Fruit fly (Drosophila melanogaster): ENCODE measurements around the gene Pex12.

The Pex12 gene

DNA sequence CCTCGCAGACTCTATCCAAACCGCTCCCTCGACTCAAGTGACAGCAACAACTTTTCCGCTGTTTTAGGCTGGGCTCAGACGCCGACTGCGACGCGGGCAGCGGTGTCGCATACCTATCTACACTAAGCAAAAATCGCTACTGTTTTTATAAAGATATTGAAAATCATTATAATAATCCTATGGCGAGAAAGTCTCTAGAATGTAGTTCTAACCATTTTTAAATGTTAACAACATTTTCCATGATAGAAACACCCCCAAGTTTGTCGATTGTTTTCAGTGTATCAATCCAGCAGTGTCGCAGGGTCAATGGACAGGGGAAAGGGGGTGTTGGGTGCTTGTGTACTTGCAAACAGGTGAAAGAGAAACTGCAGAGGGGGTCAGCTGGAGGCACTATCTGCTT is 50.1 kb downstream of the Pex12 start (continued):
- TF ChIP-seq CG34376 (GFP tag; optimal IDR thresholded peaks at IDR 0.05) (peak; percentile 84), CG8478 (optimal IDR thresholded peaks at IDR 0.05) (no peak), jigr1 (GFP tag; IDR thresholded peaks at IDR 0.05) (peak; percentile 89), lbe (GFP tag; optimal IDR thresholded peaks at IDR 0.05) (peak; percentile 97), Abd-B (GFP tag; optimal IDR thresholded peaks at IDR 0.05) (peak; percentile 88), NFAT (GFP tag; IDR thresholded peaks at IDR 0.05) (peak; percentile 95), phol (tag; optimal IDR thresholded peaks at IDR 0.05) (peak; percentile 95), CG1529 (GFP tag; optimal IDR thresholded peaks at IDR 0.05) (peak; percentile 93), Oli (tag; optimal IDR thresholded peaks at IDR 0.05) (peak; percentile 96), Bteb2 (GFP tag; optimal IDR thresholded peaks at IDR 0.05) (peak; percentile 94), croc (GFP tag; conservative IDR thresholded peaks at IDR 0.05) (peak; percentile 88), Side (GFP tag; optimal IDR thresholded peaks at IDR 0.05) (peak; percentile 97), B-H2 (GFP tag; optimal IDR thresholded peaks at IDR 0.05) (peak; percentile 82), sens-2 (GFP tag; IDR thresholded peaks at IDR 0.05) (peak; percentile 95), CG10147 (GFP tag; optimal IDR thresholded peaks at IDR 0.05) (peak; percentile 92), CG17328 (GFP tag; IDR thresholded peaks at IDR 0.05) (peak; percentile 97), HLHmδ (GFP tag; optimal IDR thresholded peaks at IDR 0.05) (no peak), CG3065 (GFP tag; optimal IDR thresholded peaks at IDR 0.05) (peak; percentile 86), CG16863 (GFP tag; optimal IDR thresholded peaks at IDR 0.05) (peak; percentile 96), sc (optimal IDR thresholded peaks at IDR 0.05) (no peak), sc (GFP tag; optimal IDR thresholded peaks at IDR 0.05) (peak; percentile 90), Fer1 (GFP tag; optimal IDR thresholded peaks at IDR 0.05) (peak; percentile 96), CoRest (tag; optimal IDR thresholded peaks at IDR 0.05) (peak; percentile 96), tgo (GFP tag; IDR thresholded peaks at IDR 0.05) (peak; percentile 96), dm (GFP tag; optimal IDR thresholded peaks at IDR 0.05) (peak; percentile 87), cwo (GFP tag; optimal IDR thresholded peaks at IDR 0.05) (peak; percentile 93), so (GFP tag; IDR thresholded peaks at IDR 0.05) (peak; percentile 96), Lim3 (GFP tag; IDR thresholded peaks at IDR 0.05) (peak; percentile 90), twi (tag; optimal IDR thresholded peaks at IDR 0.05) (peak; percentile 88), pum (GFP tag; optimal IDR thresholded peaks at IDR 0.05) (peak; percentile 95), CG32772 (GFP tag; IDR thresholded peaks at IDR 0.05) (peak; percentile 96), kni (GFP tag; optimal IDR thresholded peaks at IDR 0.05) (peak; percentile 74), CG6272 (GFP tag; IDR thresholded peaks at IDR 0.05) (peak; percentile 92), CG32532 (GFP tag; IDR thresholded peaks at IDR 0.05) (peak; percentile 97), Eip74EF (GFP tag; optimal IDR thresholded peaks at IDR 0.05) (peak in 1 of 2 experiments; percentile 94), hkb (optimal IDR thresholded peaks at IDR 0.05) (peak; percentile 7), hkb (GFP tag; IDR thresholded peaks at IDR 0.05) (peak; percentile 97), nau (GFP tag; optimal IDR thresholded peaks at IDR 0.05) (peak; percentile 92), gfzf (GFP tag; optimal IDR thresholded peaks at IDR 0.05) (peak; percentile 15), tll (GFP tag; optimal IDR thresholded peaks at IDR 0.05) (peak in 1 of 2 experiments; percentile 71), CG7987 (GFP tag; optimal IDR thresholded peaks at IDR 0.05) (peak; percentile 92), CG31365 (tag; optimal IDR thresholded peaks at IDR 0.05) (peak; percentile 81), al (GFP tag; IDR thresholded peaks at IDR 0.05) (peak; percentile 89), GATAe (GFP tag; conservative IDR thresholded peaks at IDR 0.05) (peak; percentile 56), trem (tag; optimal IDR thresholded peaks at IDR 0.05) (peak; percentile 91), Drgx (GFP tag; IDR thresholded peaks at IDR 0.05) (peak; percentile 98), Usf (GFP tag; optimal IDR thresholded peaks at IDR 0.05) (peak; percentile 87), vfl (GFP tag; optimal IDR thresholded peaks at IDR 0.05) (peak; percentile 95), CG11723 (GFP tag; optimal IDR thresholded peaks at IDR 0.05) (peak; percentile 91), lilli (GFP tag; optimal IDR thresholded peaks at IDR 0.05) (peak; percentile 98), CG15479 (GFP tag; optimal IDR thresholded peaks at IDR 0.05) (peak; percentile 91), Gsc (GFP tag; IDR thresholded peaks at IDR 0.05) (peak; percentile 84)
